Worm (Caenorhabditis elegans): ENCODE measurements around the gene Y51H7C.41.

- TF ChIP-seq nfya-1 (tag; optimal IDR thresholded peaks at IDR 0.05; ENCODE audit: insufficient read depth) (peak; percentile 4), nhr-77 (tag; optimal IDR thresholded peaks at IDR 0.05) (no peak), ceh-28 (tag; optimal IDR thresholded peaks at IDR 0.05) (no peak), ztf-11 (tag; optimal IDR thresholded peaks at IDR 0.05) (no peak)
These were observed 42.9 kb upstream of the Y51H7C.41 start for ce11 chrII:1360257-1360656.

All from whole organism, L3 larva.